Fruit fly (Drosophila melanogaster): ENCODE measurements around the gene RhoGAP92B.
A peak's percentile ranks its signal among the peaks of the same experiment; 100 is the strongest.

Gene RhoGAP92B

DNA sequence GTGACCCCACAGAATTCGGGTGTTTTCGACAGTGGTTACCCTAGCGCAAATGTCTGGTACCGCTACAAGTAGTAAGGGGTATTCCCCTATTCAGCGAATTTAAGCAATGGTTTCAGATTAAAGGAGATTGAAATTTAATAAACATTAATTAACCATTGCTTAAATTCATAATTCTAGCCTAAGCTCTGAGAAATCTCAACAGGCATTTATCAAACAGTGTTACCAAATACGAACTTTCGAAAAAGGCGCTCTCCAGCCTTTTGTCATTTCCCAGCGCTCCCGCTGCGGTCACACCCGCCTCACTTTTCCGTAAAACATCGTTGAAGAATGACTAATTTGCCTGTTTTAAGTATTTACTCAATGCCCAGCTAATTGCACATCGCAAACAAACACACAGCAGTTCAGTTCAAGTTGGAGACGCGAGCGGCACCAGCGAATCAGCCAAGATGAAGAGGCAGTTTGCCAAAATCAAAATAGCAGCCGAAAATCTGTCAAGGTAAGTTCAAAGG lies at the start of gene RhoGAP92B, which contains the start of gene Surf6:
TSS of gene RhoGAP92B (plus strand) at position 300 of the 509 bp plus-strand sequence.
TSS of gene Surf6 (minus strand) at position 4 of the 509 bp plus-strand sequence.
- peak; percentile 72 for TF ChIP-seq CG17801 (GFP tag; optimal IDR thresholded peaks at IDR 0.05; ENCODE audit: partially characterized antibody)

DNA sequence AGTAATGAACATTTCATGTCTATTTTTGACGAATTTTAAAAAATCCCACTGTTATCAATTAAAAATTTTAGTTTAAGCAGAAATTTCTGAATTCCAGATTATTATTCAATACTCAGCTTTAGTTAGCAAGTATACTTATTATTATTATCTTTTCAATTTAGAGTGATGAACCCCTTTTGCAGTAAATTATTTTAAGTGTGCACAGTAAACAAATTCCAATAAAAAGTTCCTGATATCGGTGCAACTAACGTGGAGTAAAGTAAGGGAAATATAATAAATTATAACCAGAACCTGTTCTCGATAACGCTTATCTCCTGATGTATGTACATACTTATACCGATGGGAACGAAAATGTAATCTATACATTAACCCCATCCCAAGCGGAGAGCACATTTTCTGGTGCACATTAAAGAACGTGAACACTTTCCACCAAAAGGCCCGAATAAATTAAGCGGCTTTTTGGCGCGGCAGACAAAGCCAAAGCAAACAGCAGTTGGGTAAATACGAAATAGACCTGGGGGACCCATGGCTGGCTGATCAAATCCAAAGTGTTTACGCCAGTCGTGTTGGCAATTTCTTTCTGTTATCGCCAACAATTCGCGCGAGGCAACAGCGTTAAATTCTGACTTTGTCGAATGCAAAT lies 46.8 kb upstream of the RhoGAP92B start:
- TF ChIP-seq CG17801 (GFP tag; optimal IDR thresholded peaks at IDR 0.05; ENCODE audit: partially characterized antibody): peak; percentile 3

DNA sequence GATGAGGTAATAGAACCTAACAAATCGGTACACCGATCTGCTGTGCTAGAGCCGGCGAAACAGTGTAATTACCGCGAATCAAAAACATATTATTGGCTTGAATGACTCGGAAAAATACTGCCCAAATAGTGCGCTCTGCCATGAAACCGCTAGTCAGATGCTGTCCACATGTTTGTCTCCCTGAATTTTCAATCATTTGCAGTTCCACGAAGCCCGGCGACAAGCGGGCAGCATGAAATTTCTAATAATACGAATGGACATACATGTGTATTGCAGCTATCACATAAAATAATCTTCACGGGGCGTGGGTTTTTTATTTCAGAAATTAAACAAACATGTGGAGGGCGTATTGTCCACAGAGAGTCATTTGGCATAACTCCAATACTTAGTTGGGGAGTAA lies 46.0 kb upstream of the RhoGAP92B start:
- no peak for TF ChIP-seq CG17801 (GFP tag; optimal IDR thresholded peaks at IDR 0.05; ENCODE audit: partially characterized antibody)

- TF ChIP-seq CG17801 (GFP tag; optimal IDR thresholded peaks at IDR 0.05; ENCODE audit: partially characterized antibody): no peak
These were observed 45.5 kb upstream of the RhoGAP92B start for dm6 chr3R:19859370-19860033.

DNA sequence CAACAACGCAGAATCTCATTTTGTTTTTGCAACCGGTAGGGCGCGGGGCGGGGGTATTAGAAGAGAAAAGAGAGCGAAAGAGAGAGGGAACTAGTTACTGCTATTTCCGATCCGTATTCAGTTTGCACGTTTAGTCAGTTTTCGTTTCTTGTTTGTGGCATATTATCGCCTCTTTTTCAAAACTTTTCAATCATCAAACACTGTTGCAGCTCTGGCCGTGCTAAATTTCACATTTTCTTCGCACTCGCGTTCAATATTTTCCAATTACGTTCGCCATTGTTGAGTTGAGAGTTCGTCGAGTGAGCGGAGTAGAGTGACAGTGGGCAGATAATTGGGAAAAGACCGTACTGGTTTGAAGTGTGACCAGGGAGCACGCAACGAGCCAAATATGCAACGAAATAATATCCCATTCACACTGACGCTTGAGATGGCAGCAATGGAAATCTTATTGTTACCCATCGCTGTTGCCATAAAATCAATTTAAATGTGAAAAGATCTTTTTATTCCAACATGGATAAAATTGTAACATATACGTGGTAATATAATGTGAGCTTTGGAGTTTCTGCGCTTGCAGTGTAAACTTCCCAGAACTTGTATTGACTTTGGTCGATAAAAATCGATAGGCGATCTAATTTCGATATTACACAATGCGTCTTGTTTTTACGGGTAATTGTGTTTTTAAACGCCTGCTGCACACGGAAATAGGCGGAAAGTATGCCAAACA lies 43.8 kb upstream of the RhoGAP92B start, which contains the start of the genes Ire1 and Mrm2:
TSS of gene Ire1 (minus strand) at position 296 of the 724 bp plus-strand sequence.
TSS of gene Mrm2 (plus strand) at position 615 of the 724 bp plus-strand sequence.
- peak; percentile 35 for TF ChIP-seq CG17801 (GFP tag; optimal IDR thresholded peaks at IDR 0.05; ENCODE audit: partially characterized antibody)

- TF ChIP-seq CG17801 (GFP tag; optimal IDR thresholded peaks at IDR 0.05; ENCODE audit: partially characterized antibody): peak; percentile 85
These were observed 40.8 kb upstream of the RhoGAP92B start, which contains the start of the genes CG4572 and CG4686 for dm6 chr3R:19863979-19864775. TSS of gene CG4572 (minus strand) at chr3R:19864393. TSS of gene CG4686 (plus strand) at chr3R:19864496.

DNA sequence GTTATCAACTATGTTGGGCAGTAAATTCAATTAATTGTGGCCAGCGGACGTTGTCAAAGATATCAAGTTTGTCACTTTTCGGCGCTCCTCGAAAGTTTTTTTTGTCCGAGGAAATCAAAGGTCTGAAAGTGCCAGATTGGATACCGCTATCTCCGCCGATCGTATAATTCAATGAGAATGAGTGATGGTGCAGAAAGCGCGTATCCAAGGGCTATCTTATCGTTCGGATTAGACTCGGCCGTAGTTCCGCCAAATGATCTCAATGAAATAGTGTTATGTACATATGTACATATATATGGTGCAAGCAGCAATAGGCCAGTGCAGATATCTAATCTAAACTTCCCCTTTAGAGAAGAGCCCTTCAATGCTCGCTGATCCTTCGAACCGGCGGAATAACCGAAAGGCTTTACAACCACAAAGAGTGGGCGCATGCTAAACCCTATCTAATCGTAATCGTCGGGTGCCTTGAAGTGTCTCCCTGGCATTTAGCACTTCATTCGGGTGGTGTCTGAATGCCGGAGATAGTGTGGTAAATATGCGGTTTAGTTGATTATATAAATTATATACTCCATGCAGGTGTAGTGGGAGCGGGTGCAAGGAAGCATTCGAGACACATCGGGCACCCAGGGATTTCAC lies 31.7 kb upstream of the RhoGAP92B start:
- no peak for TF ChIP-seq CG17801 (GFP tag; optimal IDR thresholded peaks at IDR 0.05; ENCODE audit: partially characterized antibody)

- no peak for TF ChIP-seq CG17801 (GFP tag; optimal IDR thresholded peaks at IDR 0.05; ENCODE audit: partially characterized antibody)
These were observed 29.7 kb upstream of the RhoGAP92B start, which contains the start of gene Mrp5 for dm6 chr3R:19875118-19875887. TSS of gene Mrp5 (minus strand) at chr3R:19875678.

- peak; percentile 33 for TF ChIP-seq CG17801 (GFP tag; optimal IDR thresholded peaks at IDR 0.05; ENCODE audit: partially characterized antibody)
These were observed 27.4 kb upstream of the RhoGAP92B start, which contains the start of the genes CG17186 and Arc42 for dm6 chr3R:19877427-19878076. TSS of gene CG17186 (minus strand) at chr3R:19877514. TSS of gene Arc42 (plus strand) at chr3R:19877737.

- TF ChIP-seq CG17801 (GFP tag; optimal IDR thresholded peaks at IDR 0.05; ENCODE audit: partially characterized antibody): no peak
These were observed 25.4 kb upstream of the RhoGAP92B start, which contains the start of gene Ask1 for dm6 chr3R:19879470-19880052. TSS of gene Ask1 (plus strand) at chr3R:19879719.

- peak; percentile 84 for TF ChIP-seq CG17801 (GFP tag; optimal IDR thresholded peaks at IDR 0.05; ENCODE audit: partially characterized antibody)
These were observed 24.5 kb upstream of the RhoGAP92B start for dm6 chr3R:19880431-19880939.

All from ovary, adult (tissue).